Worm (Caenorhabditis elegans) whole organism, L1 larva: ENCODE measurements around the gene W09C2.8.

Source experiments
- F16B12.6 ChIP-seq: fragments of 150-350 bp; optimal IDR thresholded peaks from 2 replicates; lab custom pipeline; 2014; ENCODE audit warnings: missing biosample characterization, missing genetic modification characterization
- blmp-1 ChIP-seq: fragments of 150-350 bp; optimal IDR thresholded peaks from 2 replicates; lab custom pipeline; 2014; ENCODE audit warnings: missing biosample characterization, missing genetic modification characterization
- ceh-82 ChIP-seq, 3 experiments: fragments of 150-350 bp in 1 of 3; sonication (generic microtip) in 2 of 3; optimal IDR thresholded peaks; 2 replicates each; lab custom pipeline; 2014 to 2017; ENCODE audit warnings: missing biosample characterization in 3 of 3, missing genetic modification characterization in 3 of 3
- ceh-88 ChIP-seq: fragments of 200-800 bp; sonication (Bioruptor generic); IDR thresholded peaks from 2 replicates; pipeline ENCODE4 v1.3.6; 2022; ENCODE audit warnings: missing genetic modification characterization, missing compliant biosample characterization
- ceh-90 ChIP-seq: sonication (generic microtip); optimal IDR thresholded peaks from 2 replicates; lab custom pipeline; 2016; ENCODE audit warnings: missing genetic modification characterization, missing compliant biosample characterization
- dpl-1 ChIP-seq, 3 experiments: fragments of 150-350 bp in 2 of 3; sonication (generic microtip) in 1 of 3; optimal IDR thresholded peaks; 2 replicates each; lab custom pipeline; 2014 to 2017; ENCODE audit warnings: missing biosample characterization in 3 of 3, missing genetic modification characterization in 3 of 3, missing genetic modification reagents in 3 of 3
- dsc-1 ChIP-seq: sonication (generic microtip); optimal IDR thresholded peaks from 2 replicates; lab custom pipeline; 2016; ENCODE audit warnings: mild to moderate bottlenecking, missing genetic modification characterization, missing compliant biosample characterization
- efl-1 ChIP-seq, 4 experiments: fragments of 150-350 bp; optimal IDR thresholded peaks in 3 of 4; peaks in 1 of 4; 1 replicate in 1 of 4; 2 replicates in 3 of 4; lab custom pipeline; 2014; ENCODE audit warnings: missing biosample characterization in 2 of 4, missing genetic modification characterization in 2 of 4, missing genetic modification reagents in 2 of 4
- efl-3 ChIP-seq: fragments of 200-800 bp; sonication (Bioruptor generic); optimal IDR thresholded peaks from 2 replicates; lab custom pipeline; 2018; ENCODE audit warnings: mild to moderate bottlenecking, missing genetic modification characterization, missing compliant biosample characterization
- egl-27 ChIP-seq, 2 experiments: fragments of 150-350 bp in 1 of 2; sonication (generic microtip); optimal IDR thresholded peaks; 3 replicates each; lab custom pipeline; 2017 to 2018; ENCODE audit warnings: missing biosample characterization in 2 of 2, missing genetic modification characterization in 2 of 2, missing genetic modification reagents in 2 of 2
- elt-2 ChIP-seq: sonication (generic microtip); optimal IDR thresholded peaks from 2 replicates; lab custom pipeline; 2016; ENCODE audit warnings: missing genetic modification characterization, mild to moderate bottlenecking, inconsistent platforms, missing compliant biosample characterization, missing genetic modification reagents
- elt-3 ChIP-seq, 6 experiments: fragments of 150-350 bp in 1 of 6; sonication (generic microtip); optimal IDR thresholded peaks; 2 replicates each; lab custom pipeline; 2017 to 2018; ENCODE audit warnings: missing biosample characterization in 6 of 6, missing genetic modification characterization in 6 of 6, inconsistent platforms in 1 of 6
- fos-1 ChIP-seq: fragments of 150-350 bp; optimal IDR thresholded peaks from 2 replicates; lab custom pipeline; 2014; ENCODE audit warnings: missing biosample characterization, missing genetic modification characterization
- grh-1 ChIP-seq: fragments of 200-800 bp; sonication (Bioruptor generic); IDR thresholded peaks from 2 replicates; pipeline ENCODE4 v1.3.6; 2022; ENCODE audit warnings: missing genetic modification reagents, missing genetic modification characterization, missing compliant biosample characterization
- isw-1 ChIP-seq: fragments of 200-800 bp; sonication (Bioruptor generic); IDR thresholded peaks from 2 replicates; pipeline ENCODE4 v1.3.6; 2022; ENCODE audit warnings: missing genetic modification characterization, missing compliant biosample characterization
- jun-1 ChIP-seq: fragments of 150-350 bp; optimal IDR thresholded peaks from 2 replicates; lab custom pipeline; 2014; ENCODE audit warnings: missing biosample characterization, missing genetic modification reagents, missing genetic modification characterization
- lin-13 ChIP-seq: fragments of 150-350 bp; optimal IDR thresholded peaks from 2 replicates; lab custom pipeline; 2014; ENCODE audit warnings: missing biosample characterization, missing genetic modification reagents, missing genetic modification characterization
- lin-14 ChIP-seq: fragments of 200-800 bp; sonication (Bioruptor generic); optimal IDR thresholded peaks from 2 replicates; lab custom pipeline; 2018; ENCODE audit warnings: mild to moderate bottlenecking, missing genetic modification characterization, moderate library complexity, missing compliant biosample characterization
- lin-15B ChIP-seq: fragments of 150-350 bp; sonication (generic microtip); optimal IDR thresholded peaks from 3 replicates; lab custom pipeline; 2014; ENCODE audit warnings: missing biosample characterization, missing genetic modification characterization
- lin-39 ChIP-seq: fragments of 150-350 bp; optimal IDR thresholded peaks from 2 replicates; lab custom pipeline; 2014; ENCODE audit warnings: missing biosample characterization, missing genetic modification reagents, missing genetic modification characterization
- lir-3 ChIP-seq: sonication (generic microtip); optimal IDR thresholded peaks from 2 replicates; lab custom pipeline; 2016; ENCODE audit warnings: mild to moderate bottlenecking, missing genetic modification characterization, moderate library complexity, missing compliant biosample characterization; ENCODE audit not compliant: poor library complexity
- lsy-2 ChIP-seq, 2 experiments: fragments of 150-350 bp; optimal IDR thresholded peaks; 2 replicates each; lab custom pipeline; 2014; ENCODE audit warnings: missing biosample characterization in 2 of 2, missing genetic modification characterization in 2 of 2
- nhr-19 ChIP-seq: fragments of 200-800 bp; sonication (Bioruptor generic); conservative IDR thresholded peaks from 2 replicates; pipeline ENCODE4 v1.3.6; 2022; ENCODE audit warnings: missing genetic modification characterization, missing compliant biosample characterization
- nhr-28 ChIP-seq: fragments of 150-350 bp; optimal IDR thresholded peaks from 2 replicates; lab custom pipeline; 2014; ENCODE audit warnings: missing biosample characterization, missing genetic modification characterization
- nhr-77 ChIP-seq: fragments of 150-350 bp; optimal IDR thresholded peaks from 2 replicates; lab custom pipeline; 2014; ENCODE audit warnings: missing biosample characterization, missing genetic modification characterization
- nhr-90 ChIP-seq: sonication (generic microtip); optimal IDR thresholded peaks from 2 replicates; lab custom pipeline; 2016; ENCODE audit warnings: mild to moderate bottlenecking, missing genetic modification characterization, missing compliant biosample characterization; ENCODE audit not compliant: poor library complexity
- rnt-1 ChIP-seq: sonication (generic microtip); optimal IDR thresholded peaks from 2 replicates; lab custom pipeline; 2016; ENCODE audit warnings: mild to moderate bottlenecking, missing genetic modification characterization, moderate library complexity, missing compliant biosample characterization
- sptf-1 ChIP-seq: fragments of 150-350 bp; optimal IDR thresholded peaks from 2 replicates; lab custom pipeline; 2014; ENCODE audit warnings: missing biosample characterization, missing genetic modification characterization
- tlp-1 ChIP-seq: fragments of 150-350 bp; optimal IDR thresholded peaks from 2 replicates; lab custom pipeline; 2014; ENCODE audit warnings: missing biosample characterization, missing genetic modification characterization
- unc-62 ChIP-seq: fragments of 150-350 bp; optimal IDR thresholded peaks from 2 replicates; lab custom pipeline; 2014; ENCODE audit warnings: missing biosample characterization, missing genetic modification reagents, missing genetic modification characterization
- vab-15 ChIP-seq: sonication (generic microtip); optimal IDR thresholded peaks from 2 replicates; lab custom pipeline; 2017; ENCODE audit warnings: missing genotype, mild to moderate bottlenecking, missing genetic modification characterization, missing compliant biosample characterization
- xbp-1 ChIP-seq: sonication (generic microtip); optimal IDR thresholded peaks from 2 replicates; lab custom pipeline; 2016; ENCODE audit warnings: missing genetic modification characterization, missing compliant biosample characterization
- zag-1 ChIP-seq: fragments of 150-350 bp; optimal IDR thresholded peaks from 2 replicates; lab custom pipeline; 2014; ENCODE audit warnings: missing biosample characterization, missing genetic modification characterization
- ztf-11 ChIP-seq, 2 experiments: sonication (generic microtip); optimal IDR thresholded peaks; 2 replicates each; lab custom pipeline; 2016 to 2017; ENCODE audit warnings: missing genetic modification characterization in 2 of 2, missing biosample characterization in 1 of 2, missing compliant biosample characterization in 1 of 2
- ztf-4 ChIP-seq: fragments of 150-350 bp; optimal IDR thresholded peaks from 2 replicates; lab custom pipeline; 2014; ENCODE audit warnings: missing biosample characterization, missing genetic modification characterization

W09C2.8 gene

DNA sequence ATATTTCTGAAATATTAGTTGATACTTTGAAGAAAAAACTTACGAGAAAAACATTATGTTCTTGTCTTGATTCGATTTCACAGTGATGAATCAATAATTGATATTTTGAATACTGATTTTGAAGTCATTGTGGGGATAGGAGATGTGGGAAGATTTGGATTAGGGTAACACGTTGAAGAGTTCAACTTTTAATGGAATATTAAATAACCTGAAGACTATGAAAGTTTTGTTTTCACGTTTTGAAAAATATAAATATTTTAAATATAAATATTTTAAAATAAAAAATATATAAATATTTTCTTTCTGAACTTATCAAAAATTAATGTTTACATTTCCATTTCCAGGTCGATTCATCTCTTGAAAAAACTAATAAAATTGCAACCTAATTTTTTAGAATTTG, 31.8 kb downstream of the W09C2.8 start, which contains the start of gene pei-1:
TSS of gene pei-1 (minus strand) at position 101 of the 400 bp plus-strand sequence.
- TF ChIP-seq efl-3 (GFP tag; lab: Kevin White, UChicago) (no peak), tlp-1 (tag; lab: Kevin White, UChicago) (no peak), nhr-77 (tag; lab: Kevin White, UChicago) (no peak), ceh-82 (tag; optimal IDR thresholded peaks at IDR 0.05; lab: Kevin White, UChicago) (no peak), dpl-1 (GFP tag; optimal IDR thresholded peaks at IDR 0.05; lab: Kevin White, UChicago) (no peak), jun-1 (tag; lab: Kevin White, UChicago) (no peak), nhr-19 (GFP tag; lab: Robert Waterston, UW) (no peak), ceh-88 (GFP tag; lab: Robert Waterston, UW) (no peak), rnt-1 (tag; lab: Kevin White, UChicago) (no peak), lin-13 (GFP tag; lab: Kevin White, UChicago) (no peak), vab-15 (tag; lab: Kevin White, UChicago) (no peak), egl-27 (tag; optimal IDR thresholded peaks at IDR 0.05; lab: Kevin White, UChicago) (no peak), blmp-1 (tag; lab: Kevin White, UChicago) (no peak), elt-2 (tag; lab: Kevin White, UChicago) (no peak), lin-14 (no peak), grh-1 (GFP tag; lab: Robert Waterston, UW) (no peak), nhr-90 (no peak)

- TF ChIP-seq tlp-1 (tag; lab: Kevin White, UChicago) (no peak), zag-1 (no peak), lin-39 (tag; lab: Kevin White, UChicago) (no peak), lin-14 (no peak), nhr-28 (tag; lab: Kevin White, UChicago) (no peak), isw-1 (GFP tag; lab: Robert Waterston, UW) (no peak), dsc-1 (no peak), xbp-1 (tag; lab: Kevin White, UChicago) (no peak), lin-15B (tag; lab: Kevin White, UChicago) (no peak), fos-1 (no peak), lin-13 (GFP tag; lab: Kevin White, UChicago) (no peak), F16B12.6 (tag; lab: Kevin White, UChicago) (no peak), egl-27 (tag; optimal IDR thresholded peaks at IDR 0.05; lab: Kevin White, UChicago) (no peak), lsy-2 (tag; optimal IDR thresholded peaks at IDR 0.05; lab: Kevin White, UChicago) (no peak), sptf-1 (tag; lab: Kevin White, UChicago) (no peak), lir-3 (tag; lab: Kevin White, UChicago) (no peak), efl-1 (optimal IDR thresholded peaks at IDR 0.05; lab: Kevin White, UChicago) (no peak), efl-1 (GFP tag; optimal IDR thresholded peaks at IDR 0.05 in 1 of 2; lab: Kevin White, UChicago) (no peak), ztf-11 (tag; optimal IDR thresholded peaks at IDR 0.05; lab: Kevin White, UChicago) (no peak), elt-3 (tag; optimal IDR thresholded peaks at IDR 0.05; lab: Kevin White, UChicago) (no peak)
Observed at ce11 chrIV:9588784-9589457, 35.3 kb downstream of the W09C2.8 start, which contains the start of gene trcs-1. trcs-1 (minus strand) TSS chrIV:9588834.

DNA sequence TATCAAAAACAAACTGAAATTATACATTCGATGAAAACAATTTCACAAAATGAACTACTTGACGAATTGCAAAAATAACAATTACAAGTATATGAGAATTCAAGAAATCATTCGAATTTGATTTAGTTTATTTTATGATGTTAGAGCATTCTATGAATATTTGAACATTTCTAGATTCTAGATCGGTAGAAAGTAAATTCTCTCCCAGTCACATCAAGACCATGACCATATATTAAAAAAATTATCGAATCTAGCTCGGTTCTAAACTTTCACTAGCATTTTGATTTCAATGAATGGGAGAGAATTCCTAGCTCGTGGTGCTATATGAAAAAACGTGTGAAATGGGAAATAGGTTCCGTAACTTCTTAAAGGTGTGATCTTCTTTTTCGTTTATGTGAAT, 39.8 kb downstream of the W09C2.8 start:
- no peak for TF ChIP-seq nhr-77 (tag; lab: Kevin White, UChicago)
- TF ChIP-seq ztf-4: no peak
- TF ChIP-seq ceh-90 (tag; lab: Kevin White, UChicago): no peak
- no peak for TF ChIP-seq unc-62 (GFP tag; lab: Kevin White, UChicago)
- no peak for TF ChIP-seq fos-1
- TF ChIP-seq elt-2 (tag; lab: Kevin White, UChicago): no peak
- TF ChIP-seq, all 84 proteins: peak for 0
